Fruit fly (Drosophila melanogaster) whole organism, embryonic: ENCODE data around the gene Trf.
A peak's percentile ranks its signal among the peaks of the same experiment; 100 is the strongest.

ENCODE experiments used
- ATbp ChIP-seq: fragments of 200-800 bp; sonication (Bioruptor generic); optimal IDR thresholded peaks from 2 replicates; lab custom pipeline; 2017; ENCODE audit warnings: missing biosample characterization, mild to moderate bottlenecking, missing genetic modification characterization, missing genetic modification reagents
- Adf1 ChIP-seq: fragments of 200-800 bp; sonication (Bioruptor generic); IDR thresholded peaks from 2 replicates; pipeline ENCODE4 v1.3.6; 2022; ENCODE audit warnings: missing biosample characterization, missing genetic modification characterization
- Atf3 ChIP-seq: fragments of 200-800 bp; sonication (Bioruptor generic); optimal IDR thresholded peaks from 3 replicates; lab custom pipeline; 2016; ENCODE audit warnings: missing biosample characterization, missing genetic modification characterization
- BtbVII ChIP-seq: fragments of 200-800 bp; sonication (Bioruptor generic); optimal IDR thresholded peaks from 3 replicates; lab custom pipeline; 2017; ENCODE audit warnings: missing biosample characterization, mild to moderate bottlenecking, missing genetic modification characterization
- CG13287 ChIP-seq: fragments of 200-800 bp; sonication (Bioruptor generic); IDR thresholded peaks from 2 replicates; pipeline ENCODE4 v1.3.6; 2022; ENCODE audit warnings: missing biosample characterization, missing genetic modification characterization; ENCODE audit not compliant: partially characterized antibody
- CG15514 ChIP-seq: fragments of 200-800 bp; sonication (Bioruptor generic); optimal IDR thresholded peaks from 3 replicates; lab custom pipeline; 2017; ENCODE audit warnings: missing biosample characterization, missing genetic modification characterization, mild to moderate bottlenecking, moderate library complexity, missing genetic modification reagents
- CG18619 ChIP-seq: fragments of 200-800 bp; sonication (Bioruptor generic); optimal IDR thresholded peaks from 3 replicates; lab custom pipeline; 2017; ENCODE audit warnings: missing biosample characterization, mild to moderate bottlenecking, missing genetic modification characterization
- CG2120 ChIP-seq: fragments of 200-800 bp; sonication (Bioruptor generic); optimal IDR thresholded peaks from 3 replicates; lab custom pipeline; 2016; ENCODE audit warnings: missing biosample characterization, missing genetic modification characterization
- CG2199 ChIP-seq: fragments of 200-800 bp; sonication (Bioruptor generic); IDR thresholded peaks from 3 replicates; pipeline ENCODE4 v1.3.6; 2022; ENCODE audit warnings: missing biosample characterization, missing genetic modification characterization
- CG2678 ChIP-seq: fragments of 200-800 bp; sonication (Bioruptor generic); optimal IDR thresholded peaks from 3 replicates; lab custom pipeline; 2019; ENCODE audit warnings: missing biosample characterization, mild to moderate bottlenecking, missing genetic modification characterization, moderate library complexity
- CG3847 ChIP-seq: fragments of 200-800 bp; sonication (Bioruptor generic); IDR thresholded peaks from 2 replicates; pipeline ENCODE4 v1.3.6; 2022; ENCODE audit warnings: missing biosample characterization, missing genetic modification characterization
- CG4424 ChIP-seq: fragments of 200-800 bp; sonication (Bioruptor generic); optimal IDR thresholded peaks from 3 replicates; lab custom pipeline; 2016; ENCODE audit warnings: missing biosample characterization, missing genetic modification characterization
- CG7839 ChIP-seq: fragments of 200-800 bp; sonication (Bioruptor generic); optimal IDR thresholded peaks from 3 replicates; lab custom pipeline; 2018; ENCODE audit warnings: missing biosample characterization, mild to moderate bottlenecking, missing genetic modification characterization, moderate library complexity
- CG7928 ChIP-seq: fragments of 200-800 bp; sonication (Bioruptor generic); optimal IDR thresholded peaks from 2 replicates; lab custom pipeline; 2017; ENCODE audit warnings: missing biosample characterization, mild to moderate bottlenecking, missing genetic modification characterization
- CG8089 ChIP-seq: fragments of 200-800 bp; sonication (Bioruptor generic); optimal IDR thresholded peaks from 3 replicates; lab custom pipeline; 2016; ENCODE audit warnings: missing biosample characterization, missing genetic modification characterization
- CG8290 ChIP-seq, 3 experiments: fragments of 200-800 bp; sonication (Bioruptor generic); optimal IDR thresholded peaks; 2 replicates each; lab custom pipeline; 2016 to 2019; ENCODE audit warnings: missing biosample characterization in 3 of 3, missing genetic modification characterization in 3 of 3, mild to moderate bottlenecking in 2 of 3, moderate library complexity in 1 of 3
- CG8944 ChIP-seq: fragments of 200-800 bp; sonication (Bioruptor generic); optimal IDR thresholded peaks from 3 replicates; lab custom pipeline; 2016; ENCODE audit warnings: missing biosample characterization, missing genetic modification characterization
- CG9817 ChIP-seq: fragments of 200-800 bp; sonication (Bioruptor generic); optimal IDR thresholded peaks from 2 replicates; lab custom pipeline; 2018; ENCODE audit warnings: missing biosample characterization, mild to moderate bottlenecking, missing genetic modification characterization, moderate library complexity
- CTCF ChIP-seq: fragments of 200-800 bp; sonication (Bioruptor generic); optimal IDR thresholded peaks from 2 replicates; lab custom pipeline; 2017; ENCODE audit warnings: missing biosample characterization, mild to moderate bottlenecking, missing genetic modification characterization, moderate library complexity
- D19B ChIP-seq: fragments of 200-800 bp; sonication (Bioruptor generic); optimal IDR thresholded peaks from 2 replicates; lab custom pipeline; 2017; ENCODE audit warnings: missing biosample characterization, mild to moderate bottlenecking, missing genetic modification characterization
- Doc2 ChIP-seq: fragments of 200-800 bp; sonication (Bioruptor generic); IDR thresholded peaks from 2 replicates; pipeline ENCODE4 v1.3.6; 2022; ENCODE audit warnings: missing biosample characterization, missing genetic modification characterization
- HmgZ ChIP-seq: fragments of 200-800 bp; sonication (Bioruptor generic); optimal IDR thresholded peaks from 2 replicates; lab custom pipeline; 2018; ENCODE audit warnings: missing biosample characterization, mild to moderate bottlenecking, missing genetic modification characterization
- Jarid2 ChIP-seq: fragments of 200-800 bp; sonication (Bioruptor generic); optimal IDR thresholded peaks from 3 replicates; lab custom pipeline; 2017; ENCODE audit warnings: mild to moderate bottlenecking, missing biosample characterization, missing genetic modification reagents, missing genetic modification characterization
- Med ChIP-seq: fragments of 200-800 bp; sonication (Bioruptor generic); peaks from one replicate; lab custom pipeline; 2016; ENCODE audit warnings: missing biosample characterization, missing genetic modification characterization, mild to moderate bottlenecking, inconsistent platforms, moderate library complexity
- Myb ChIP-seq: fragments of 200-800 bp; sonication (Bioruptor generic); optimal IDR thresholded peaks from 2 replicates; lab custom pipeline; 2016; ENCODE audit warnings: missing biosample characterization, missing genetic modification characterization
- Oli ChIP-seq: fragments of 200-800 bp; sonication (Bioruptor generic); optimal IDR thresholded peaks from 2 replicates; lab custom pipeline; 2018; ENCODE audit warnings: missing biosample characterization, mild to moderate bottlenecking, missing genetic modification characterization, moderate library complexity
- Ptx1 ChIP-seq: fragments of 200-800 bp; sonication (Bioruptor generic); IDR thresholded peaks from 2 replicates; pipeline ENCODE4 v1.3.6; 2022; ENCODE audit warnings: missing biosample characterization, missing genetic modification characterization
- Sox102F ChIP-seq: fragments of 200-800 bp; sonication (Bioruptor generic); optimal IDR thresholded peaks from 2 replicates; lab custom pipeline; 2018; ENCODE audit warnings: missing biosample characterization, mild to moderate bottlenecking, missing genetic modification characterization, moderate library complexity
- Tbp ChIP-seq: fragments of >200 bp; optimal IDR thresholded peaks from 2 replicates; lab custom pipeline; 2018; ENCODE audit warnings: missing biosample characterization, missing genetic modification characterization
- Trl ChIP-seq, 3 experiments: fragments of >200 bp in 2 of 3; fragments of 200-800 bp in 1 of 3; sonication (Bioruptor generic) in 1 of 3; optimal IDR thresholded peaks; 2 replicates in 1 of 3; 3 replicates in 2 of 3; lab custom pipeline; 2016 to 2017; ENCODE audit warnings: missing biosample characterization in 1 of 3, missing genetic modification characterization in 1 of 3
- Xbp1 ChIP-seq: fragments of 200-800 bp; sonication (Bioruptor generic); optimal IDR thresholded peaks from 3 replicates; lab custom pipeline; 2016; ENCODE audit warnings: missing biosample characterization, mild to moderate bottlenecking, missing genetic modification characterization
- ato ChIP-seq: fragments of 200-800 bp; sonication (Bioruptor generic); IDR thresholded peaks from 2 replicates; pipeline ENCODE4 v1.3.6; 2022; ENCODE audit warnings: missing biosample characterization, missing genetic modification characterization; ENCODE audit not compliant: partially characterized antibody
- ci ChIP-seq: fragments of 200-800 bp; sonication (Bioruptor generic); IDR thresholded peaks from 3 replicates; pipeline ENCODE4 v1.3.6; 2022; ENCODE audit warnings: missing biosample characterization, missing genetic modification characterization
- cwo ChIP-seq: fragments of 200-800 bp; sonication (Bioruptor generic); optimal IDR thresholded peaks from 3 replicates; lab custom pipeline; 2017; ENCODE audit warnings: missing biosample characterization, missing genetic modification characterization, mild to moderate bottlenecking, moderate library complexity, missing genetic modification reagents
- dysf ChIP-seq: fragments of 200-800 bp; sonication (Bioruptor generic); IDR thresholded peaks from 3 replicates; pipeline ENCODE4 v1.3.6; 2022; ENCODE audit warnings: missing biosample characterization, missing genetic modification characterization
- kay ChIP-seq: fragments of 200-800 bp; sonication (Bioruptor generic); optimal IDR thresholded peaks from 2 replicates; lab custom pipeline; 2016; ENCODE audit warnings: missing biosample characterization, missing genetic modification characterization
- oc ChIP-seq: fragments of 200-800 bp; sonication (Bioruptor generic); optimal IDR thresholded peaks from 2 replicates; lab custom pipeline; 2018; ENCODE audit warnings: missing biosample characterization, mild to moderate bottlenecking, missing genetic modification characterization, moderate library complexity
- ranshi ChIP-seq: fragments of 200-800 bp; sonication (Bioruptor generic); IDR thresholded peaks from 2 replicates; pipeline ENCODE4 v1.3.6; 2022; ENCODE audit warnings: missing biosample characterization, missing genetic modification characterization
- rib ChIP-seq: fragments of 200-800 bp; sonication (Bioruptor generic); IDR thresholded peaks from 2 replicates; pipeline ENCODE4 v1.3.6; 2022; ENCODE audit warnings: missing biosample characterization, missing genetic modification characterization
- run ChIP-seq: fragments of 200-800 bp; sonication (Bioruptor generic); optimal IDR thresholded peaks from 3 replicates; lab custom pipeline; 2018; ENCODE audit warnings: missing biosample characterization, mild to moderate bottlenecking, missing genetic modification characterization
- scrt ChIP-seq: fragments of 200-800 bp; sonication (Bioruptor generic); optimal IDR thresholded peaks from 2 replicates; lab custom pipeline; 2018; ENCODE audit warnings: missing biosample characterization, mild to moderate bottlenecking, missing genetic modification characterization, moderate library complexity
- sens ChIP-seq: fragments of 200-800 bp; sonication (Bioruptor generic); peaks from one replicate; lab custom pipeline; 2016; ENCODE audit warnings: missing biosample characterization, missing genetic modification characterization
- shn ChIP-seq: fragments of 200-800 bp; sonication (Bioruptor generic); optimal IDR thresholded peaks from 3 replicates; lab custom pipeline; 2016; ENCODE audit warnings: missing biosample characterization, missing genetic modification characterization
- sug ChIP-seq: fragments of 200-800 bp; optimal IDR thresholded peaks from 2 replicates; lab custom pipeline; 2019; ENCODE audit warnings: missing biosample characterization, mild to moderate bottlenecking, missing genetic modification characterization, moderate library complexity
- tup ChIP-seq: fragments of 200-800 bp; sonication (Bioruptor generic); optimal IDR thresholded peaks from 2 replicates; lab custom pipeline; 2016; ENCODE audit warnings: missing biosample characterization, mild to moderate bottlenecking, missing genetic modification characterization, moderate library complexity
- vnd ChIP-seq: fragments of 200-800 bp; sonication (Bioruptor generic); IDR thresholded peaks from 3 replicates; pipeline ENCODE4 v1.3.6; 2022; ENCODE audit warnings: missing biosample characterization, missing genetic modification characterization; ENCODE audit not compliant: partially characterized antibody
- wdn ChIP-seq: fragments of 200-800 bp; sonication (Bioruptor generic); IDR thresholded peaks from 2 replicates; pipeline ENCODE4 v1.3.6; 2022; ENCODE audit warnings: missing biosample characterization, missing genetic modification characterization
- zen ChIP-seq: fragments of 200-800 bp; sonication (Bioruptor generic); optimal IDR thresholded peaks from 3 replicates; lab custom pipeline; 2018; ENCODE audit warnings: missing biosample characterization, mild to moderate bottlenecking, missing genetic modification characterization, moderate library complexity

Gene Trf

dm6 chr2L:8085466-8086164 lies 12.9 kb downstream of the Trf start (continued):
- TF ChIP-seq Med (GFP tag; lab: Kevin White, UChicago) (peak; percentile 61), zen (tag; lab: Kevin White, UChicago) (no peak), Oli (tag; lab: Kevin White, UChicago) (no peak), D19B (GFP tag; lab: Kevin White, UChicago) (no peak), vnd (no peak), scrt (GFP tag; lab: Kevin White, UChicago) (no peak), kay (peak; percentile 15), CG8944 (GFP tag; lab: Kevin White, UChicago) (no peak), ATbp (GFP tag; lab: Kevin White, UChicago) (no peak), BtbVII (GFP tag; lab: Kevin White, UChicago) (no peak), Trl (optimal IDR thresholded peaks at IDR 0.05; lab: Kevin White, UChicago) (peak; percentile 8 to 52), Trl (GFP tag; optimal IDR thresholded peaks at IDR 0.05; lab: Kevin White, UChicago) (no peak), Jarid2 (GFP tag; lab: Kevin White, UChicago) (no peak), tup (GFP tag; lab: Kevin White, UChicago) (no peak), CG4424 (no peak), ranshi (no peak), run (tag; lab: Kevin White, UChicago) (no peak), CG8290 (GFP tag; optimal IDR thresholded peaks at IDR 0.05; lab: Kevin White, UChicago) (no peak), CG8290 (tag; optimal IDR thresholded peaks at IDR 0.05; lab: Kevin White, UChicago) (no peak), Ptx1 (no peak), CG15514 (GFP tag; lab: Kevin White, UChicago) (no peak), sug (no peak), shn (no peak), CG2678 (tag; lab: Kevin White, UChicago) (no peak), CTCF (GFP tag; lab: Kevin White, UChicago) (no peak), CG8089 (GFP tag; lab: Kevin White, UChicago) (no peak), CG7928 (GFP tag; lab: Kevin White, UChicago) (no peak), Doc2 (GFP tag; lab: Robert Waterston, UW) (no peak), oc (no peak), dysf (no peak), Xbp1 (GFP tag; lab: Kevin White, UChicago) (no peak), CG7839 (tag; lab: Kevin White, UChicago) (no peak), Sox102F (GFP tag; lab: Kevin White, UChicago) (no peak), wdn (no peak)

dm6 chr2L:8086736-8087467 lies 14.2 kb downstream of the Trf start:
- TF ChIP-seq cwo (GFP tag; lab: Kevin White, UChicago) (peak; percentile 27), CG2120 (GFP tag; lab: Kevin White, UChicago) (peak; percentile 58), CG2199 (GFP tag; lab: Robert Waterston, UW) (0 out of 3 replicates have a peak, but pooled peaks have one; percentile 49), Atf3 (GFP tag; lab: Kevin White, UChicago) (no peak), ato (GFP tag; lab: Robert Waterston, UW) (no peak), rib (GFP tag; lab: Robert Waterston, UW) (0 out of 2 replicates have a peak, but pooled peaks have one; percentile 59), Myb (GFP tag; lab: Kevin White, UChicago) (peak; percentile 0), sug (peak; percentile 80), Tbp (GFP tag; lab: Kevin White, UChicago) (no peak), CG9817 (tag; lab: Kevin White, UChicago) (peak; percentile 20), Adf1 (GFP tag; lab: Robert Waterston, UW) (peak; percentile 49; the same call in 1 of the 2 replicates), CG18619 (peak; percentile 12), CG2678 (tag; lab: Kevin White, UChicago) (peak; percentile 36), sens (GFP tag; lab: Kevin White, UChicago) (peak; percentile 85), CG3847 (0 out of 2 replicates have a peak, but pooled peaks have one; percentile 8), dysf (0 out of 3 replicates have a peak, but pooled peaks have one; percentile 19), CG13287 (GFP tag; lab: Robert Waterston, UW) (0 out of 2 replicates have a peak, but pooled peaks have one; percentile 15), HmgZ (tag; lab: Kevin White, UChicago) (peak; percentile 17), ci (GFP tag; lab: Robert Waterston, UW) (peak; percentile 58; the same call in 1 of the 3 replicates)
